Fruit fly (Drosophila melanogaster) whole organism, prepupa: ENCODE measurements around the gene CG5969.

Experiments used
- CG10669 ChIP-seq: fragments of 200-800 bp; sonication (Bioruptor generic); optimal IDR thresholded peaks from 3 replicates; lab custom pipeline; 2018; ENCODE audit warnings: missing biosample characterization, mild to moderate bottlenecking, missing genetic modification characterization, moderate library complexity
- CG11294 ChIP-seq: fragments of 200-800 bp; sonication (Bioruptor generic); IDR thresholded peaks from 2 replicates; pipeline ENCODE4 v1.3.6; 2022; ENCODE audit warnings: missing biosample characterization, missing genetic modification characterization
- CG11762 ChIP-seq: fragments of 200-800 bp; sonication (Bioruptor generic); optimal IDR thresholded peaks from 3 replicates; lab custom pipeline; 2016; ENCODE audit warnings: missing biosample characterization, missing genetic modification characterization; ENCODE audit not compliant: insufficient read depth
- CG15336 ChIP-seq: fragments of 200-800 bp; sonication (Bioruptor generic); IDR thresholded peaks from 2 replicates; pipeline ENCODE4 v1.3.6; 2022; ENCODE audit warnings: missing biosample characterization, missing genetic modification characterization
- CG1621 ChIP-seq: fragments of 200-800 bp; sonication (Bioruptor generic); optimal IDR thresholded peaks from 3 replicates; lab custom pipeline; 2018; ENCODE audit warnings: missing biosample characterization, mild to moderate bottlenecking, missing genetic modification characterization
- CG16779 ChIP-seq: fragments of 200-800 bp; sonication (Bioruptor generic); optimal IDR thresholded peaks from 3 replicates; lab custom pipeline; 2017; ENCODE audit warnings: missing biosample characterization, mild to moderate bottlenecking, missing genetic modification characterization
- CG31627 ChIP-seq: fragments of 200-800 bp; sonication (Bioruptor generic); optimal IDR thresholded peaks from 3 replicates; lab custom pipeline; 2016; ENCODE audit warnings: missing biosample characterization, missing genetic modification characterization
- CG34406 ChIP-seq: fragments of 200-800 bp; sonication (Bioruptor generic); optimal IDR thresholded peaks from 3 replicates; lab custom pipeline; 2016; ENCODE audit warnings: missing biosample characterization, missing genetic modification characterization
- CG4318 ChIP-seq: fragments of 200-800 bp; sonication (Bioruptor generic); optimal IDR thresholded peaks from 3 replicates; lab custom pipeline; 2017; ENCODE audit warnings: missing biosample characterization, mild to moderate bottlenecking, missing genetic modification characterization
- CG6163 ChIP-seq: fragments of 200-800 bp; sonication (Bioruptor generic); IDR thresholded peaks from 3 replicates; pipeline ENCODE4 v1.3.6; 2022; ENCODE audit warnings: missing biosample characterization, missing genetic modification characterization
- CG6276 ChIP-seq: fragments of 200-800 bp; sonication (Bioruptor generic); optimal IDR thresholded peaks from 2 replicates; lab custom pipeline; 2017; ENCODE audit warnings: missing biosample characterization, mild to moderate bottlenecking, missing genetic modification characterization
- CG6808 ChIP-seq: fragments of 200-800 bp; sonication (Bioruptor generic); optimal IDR thresholded peaks from 3 replicates; lab custom pipeline; 2017; ENCODE audit warnings: missing biosample characterization, missing genetic modification characterization, mild to moderate bottlenecking, moderate library complexity, missing genetic modification reagents
- CG7368 ChIP-seq: fragments of 200-800 bp; sonication (Bioruptor generic); optimal IDR thresholded peaks from 3 replicates; lab custom pipeline; 2016; ENCODE audit warnings: missing biosample characterization, missing genetic modification characterization
- CG8119 ChIP-seq: fragments of 200-800 bp; sonication (Bioruptor generic); IDR thresholded peaks from 3 replicates; pipeline ENCODE4 v1.3.6; 2022; ENCODE audit warnings: missing biosample characterization, missing genetic modification characterization
- CG8319 ChIP-seq: fragments of 200-800 bp; sonication (Bioruptor generic); optimal IDR thresholded peaks from 3 replicates; lab custom pipeline; 2016; ENCODE audit warnings: missing biosample characterization, missing genetic modification characterization
- CG8632 ChIP-seq: fragments of 200-800 bp; sonication (Bioruptor generic); optimal IDR thresholded peaks from 3 replicates; lab custom pipeline; 2016; ENCODE audit warnings: missing biosample characterization, missing genetic modification characterization
- CG9139 ChIP-seq: fragments of 200-800 bp; sonication (Bioruptor generic); optimal IDR thresholded peaks from 3 replicates; lab custom pipeline; 2017; ENCODE audit warnings: missing biosample characterization, mild to moderate bottlenecking, missing genetic modification characterization
- Ets96B ChIP-seq: fragments of 200-800 bp; optimal IDR thresholded peaks from 2 replicates; lab custom pipeline; 2019; ENCODE audit warnings: missing biosample characterization, mild to moderate bottlenecking, missing genetic modification characterization, moderate library complexity
- Gug ChIP-seq: fragments of 200-800 bp; sonication (Bioruptor generic); IDR thresholded peaks from 2 replicates; pipeline ENCODE4 v1.3.6; 2022; ENCODE audit warnings: missing biosample characterization, missing genetic modification characterization
- Hr38 ChIP-seq: sonication (Bioruptor generic); optimal IDR thresholded peaks from 2 replicates; lab custom pipeline; 2016; ENCODE audit warnings: missing biosample characterization, missing genetic modification characterization
- Hr39 ChIP-seq: fragments of 200-800 bp; sonication (Bioruptor generic); optimal IDR thresholded peaks from 2 replicates; lab custom pipeline; 2016; ENCODE audit warnings: missing biosample characterization, missing genetic modification characterization
- Hr4 ChIP-seq: fragments of 200-800 bp; sonication (Bioruptor generic); optimal IDR thresholded peaks from 3 replicates; lab custom pipeline; 2016; ENCODE audit warnings: missing biosample characterization, missing genetic modification characterization
- Met ChIP-seq: fragments of 200-800 bp; sonication (Bioruptor generic); optimal IDR thresholded peaks from 3 replicates; lab custom pipeline; 2016; ENCODE audit warnings: missing biosample characterization, missing genetic modification characterization
- OdsH ChIP-seq: fragments of 200-800 bp; sonication (Bioruptor generic); optimal IDR thresholded peaks from 3 replicates; lab custom pipeline; 2016; ENCODE audit warnings: missing biosample characterization, missing genetic modification characterization
- Sox102F ChIP-seq: fragments of 200-800 bp; sonication (Bioruptor generic); optimal IDR thresholded peaks from 2 replicates; lab custom pipeline; 2016; ENCODE audit warnings: missing biosample characterization, mild to moderate bottlenecking, missing genetic modification characterization
- Sox14 ChIP-seq: fragments of 200-800 bp; sonication (Bioruptor generic); optimal IDR thresholded peaks from 3 replicates; lab custom pipeline; 2016; ENCODE audit warnings: missing biosample characterization, missing genetic modification characterization
- Sox15 ChIP-seq: fragments of 200-800 bp; sonication (Bioruptor generic); optimal IDR thresholded peaks from 3 replicates; lab custom pipeline; 2016; ENCODE audit warnings: missing biosample characterization, missing genetic modification characterization
- achi ChIP-seq: fragments of 200-800 bp; sonication (Bioruptor generic); optimal IDR thresholded peaks from 3 replicates; lab custom pipeline; 2016; ENCODE audit warnings: missing biosample characterization, missing genetic modification characterization
- acj6 ChIP-seq: fragments of 200-800 bp; sonication (Bioruptor generic); optimal IDR thresholded peaks from 3 replicates; lab custom pipeline; 2016; ENCODE audit warnings: missing biosample characterization, missing genetic modification characterization
- cyc ChIP-seq: fragments of 200-800 bp; sonication (Bioruptor generic); optimal IDR thresholded peaks from 3 replicates; lab custom pipeline; 2016; ENCODE audit warnings: missing biosample characterization, missing genetic modification characterization
- dac ChIP-seq: fragments of 200-800 bp; sonication (Bioruptor generic); optimal IDR thresholded peaks from 2 replicates; lab custom pipeline; 2017; ENCODE audit warnings: missing biosample characterization, mild to moderate bottlenecking, missing genetic modification characterization
- dsx ChIP-seq: fragments of 200-800 bp; optimal IDR thresholded peaks from 3 replicates; lab custom pipeline; 2019; ENCODE audit warnings: missing biosample characterization, mild to moderate bottlenecking, missing genetic modification characterization, moderate library complexity; ENCODE audit not compliant: poor library complexity, severe bottlenecking
- eg ChIP-seq: fragments of 200-800 bp; sonication (Bioruptor generic); IDR thresholded peaks from 3 replicates; pipeline ENCODE4 v1.3.6; 2022; ENCODE audit warnings: missing biosample characterization, missing genetic modification characterization
- esn ChIP-seq: fragments of 200-800 bp; sonication (Bioruptor generic); optimal IDR thresholded peaks from 2 replicates; lab custom pipeline; 2016; ENCODE audit warnings: missing biosample characterization, mild to moderate bottlenecking, missing genetic modification characterization, moderate library complexity
- fd85E ChIP-seq: fragments of 200-800 bp; sonication (Bioruptor generic); optimal IDR thresholded peaks from 3 replicates; lab custom pipeline; 2016; ENCODE audit warnings: missing biosample characterization, missing genetic modification characterization
- fkh ChIP-seq: fragments of 200-800 bp; sonication (Bioruptor generic); optimal IDR thresholded peaks from 3 replicates; lab custom pipeline; 2017; ENCODE audit warnings: missing biosample characterization, mild to moderate bottlenecking, missing genetic modification characterization, moderate library complexity
- lz ChIP-seq: fragments of 200-800 bp; sonication (Bioruptor generic); optimal IDR thresholded peaks from 3 replicates; lab custom pipeline; 2016; ENCODE audit warnings: missing biosample characterization, missing genetic modification characterization
- net ChIP-seq: fragments of 200-800 bp; sonication (Bioruptor generic); optimal IDR thresholded peaks from 3 replicates; lab custom pipeline; 2016; ENCODE audit warnings: missing biosample characterization, missing genetic modification characterization
- pdm3 ChIP-seq: fragments of 200-800 bp; sonication (Bioruptor generic); optimal IDR thresholded peaks from 3 replicates; lab custom pipeline; 2016; ENCODE audit warnings: missing biosample characterization, missing genetic modification characterization
- salr ChIP-seq, 2 experiments: fragments of 200-800 bp; sonication (Bioruptor generic); optimal IDR thresholded peaks; 3 replicates each; lab custom pipeline; 2016 to 2018; ENCODE audit warnings: missing biosample characterization in 2 of 2, missing genetic modification characterization in 2 of 2, mild to moderate bottlenecking in 1 of 2
- ss ChIP-seq, 2 experiments: fragments of 200-800 bp; sonication (Bioruptor generic); optimal IDR thresholded peaks; 2 replicates in 1 of 2; 3 replicates in 1 of 2; lab custom pipeline; 2017 to 2018; ENCODE audit warnings: mild to moderate bottlenecking in 2 of 2, missing biosample characterization in 2 of 2, missing genetic modification characterization in 2 of 2, moderate library complexity in 1 of 2
- svp ChIP-seq: fragments of 200-800 bp; sonication (Bioruptor generic); peaks from one replicate; lab custom pipeline; 2016; ENCODE audit warnings: missing biosample characterization, missing genetic modification characterization
- topi ChIP-seq: fragments of 200-800 bp; sonication (Bioruptor generic); optimal IDR thresholded peaks from 3 replicates; lab custom pipeline; 2016; ENCODE audit warnings: missing biosample characterization, missing genetic modification characterization
- vri ChIP-seq: fragments of 200-800 bp; sonication (Bioruptor generic); optimal IDR thresholded peaks from 3 replicates; lab custom pipeline; 2016; ENCODE audit warnings: missing biosample characterization, mild to moderate bottlenecking, missing genetic modification characterization

Gene CG5969

DNA sequence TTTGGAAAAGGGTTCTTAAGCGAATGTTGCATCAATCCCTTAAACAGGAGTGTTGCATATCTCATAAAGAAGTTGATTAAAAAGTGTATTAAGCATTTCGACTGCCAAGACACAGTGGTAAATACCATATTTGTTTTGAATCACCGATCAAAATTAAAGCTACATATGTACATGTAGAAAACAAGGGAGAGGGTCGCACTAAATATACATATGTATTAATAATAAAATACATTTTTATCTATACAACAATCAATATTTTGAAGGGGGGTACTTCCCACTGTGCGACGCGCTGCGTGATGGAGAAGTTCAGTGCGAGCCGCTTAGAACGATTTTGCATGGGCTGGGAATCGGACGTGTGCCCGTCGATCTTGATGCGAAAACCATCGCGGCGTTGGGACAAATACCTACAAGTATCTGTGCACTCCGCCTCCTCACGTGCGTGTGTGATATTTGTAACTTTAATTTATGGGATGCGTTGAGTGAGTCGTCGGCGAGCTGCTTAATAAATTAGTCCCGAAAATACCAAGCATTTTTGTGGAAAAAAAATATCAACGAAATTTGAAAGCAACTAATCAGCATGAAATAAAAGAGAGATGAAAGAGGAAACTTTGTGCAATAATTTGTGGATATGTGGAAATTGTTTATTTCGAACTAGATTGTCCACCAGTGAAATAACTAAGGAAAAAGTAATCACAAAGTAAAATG, 28.6 kb upstream of the CG5969 start (continued):
- peak; percentile 92 for TF ChIP-seq eg (GFP tag; lab: Robert Waterston, UW)
- TF ChIP-seq CG7368 (GFP tag; lab: Kevin White, UChicago), result peak; percentile 89
- TF ChIP-seq CG9139 (GFP tag; lab: Kevin White, UChicago), result peak; percentile 76
- TF ChIP-seq Hr4, result peak; percentile 77
- peak; percentile 92 for TF ChIP-seq net (GFP tag; lab: Kevin White, UChicago)
- TF ChIP-seq ss (GFP tag; optimal IDR thresholded peaks at IDR 0.05; lab: Kevin White, UChicago), result peak; percentile 58 to 73
- TF ChIP-seq achi (GFP tag; lab: Kevin White, UChicago), result peak; percentile 92
- peak; percentile 82 for TF ChIP-seq vri (GFP tag; lab: Kevin White, UChicago)
- peak; percentile 91 for TF ChIP-seq CG34406 (GFP tag; lab: Kevin White, UChicago)
- TF ChIP-seq CG8119, result peak; percentile 86
- peak; percentile 91 for TF ChIP-seq topi (GFP tag; lab: Kevin White, UChicago)
- peak; percentile 80 for TF ChIP-seq CG16779 (tag; lab: Kevin White, UChicago)
- TF ChIP-seq CG15336 (GFP tag; lab: Robert Waterston, UW), result peak; percentile 89
- peak; percentile 83 for TF ChIP-seq Sox15 (GFP tag; lab: Kevin White, UChicago)
- peak; percentile 89 for TF ChIP-seq CG8319 (GFP tag; lab: Kevin White, UChicago)
- TF ChIP-seq pdm3, result peak; percentile 82
- no peak for TF ChIP-seq Hr38 (GFP tag; lab: Kevin White, UChicago)
- TF ChIP-seq CG10669, result peak; percentile 85
- TF ChIP-seq CG1621 (tag; lab: Kevin White, UChicago), result peak; percentile 80
- TF ChIP-seq Met (GFP tag; lab: Kevin White, UChicago), result peak; percentile 87
- TF ChIP-seq CG8632 (GFP tag; lab: Kevin White, UChicago), result peak; percentile 93
- TF ChIP-seq Sox14 (GFP tag; lab: Kevin White, UChicago), result peak; percentile 86
- TF ChIP-seq OdsH, result peak; percentile 94
- TF ChIP-seq esn (GFP tag; lab: Kevin White, UChicago), result peak; percentile 93
- TF ChIP-seq Ets96B (tag; lab: Kevin White, UChicago), result peak; percentile 82
- peak; percentile 71 for TF ChIP-seq fd85E
- TF ChIP-seq acj6 (GFP tag; lab: Kevin White, UChicago), result peak; percentile 92
- peak; percentile 93 for TF ChIP-seq Sox102F
- TF ChIP-seq Hr39 (GFP tag; lab: Kevin White, UChicago), result peak; percentile 81
- peak; percentile 80 for TF ChIP-seq dac (GFP tag; lab: Kevin White, UChicago)
- TF ChIP-seq lz, result peak; percentile 84
- peak; percentile 80 for TF ChIP-seq CG11294
- peak; percentile 75 for TF ChIP-seq CG31627 (GFP tag; lab: Kevin White, UChicago)
- peak; percentile 81 for TF ChIP-seq CG4318
- peak; percentile 77 for TF ChIP-seq dsx
- peak; percentile 76 for TF ChIP-seq CG6808
- TF ChIP-seq CG6276, result peak; percentile 86
- peak; percentile 23 for TF ChIP-seq fkh (GFP tag; lab: Kevin White, UChicago)
- peak; percentile 85 for TF ChIP-seq Gug

DNA sequence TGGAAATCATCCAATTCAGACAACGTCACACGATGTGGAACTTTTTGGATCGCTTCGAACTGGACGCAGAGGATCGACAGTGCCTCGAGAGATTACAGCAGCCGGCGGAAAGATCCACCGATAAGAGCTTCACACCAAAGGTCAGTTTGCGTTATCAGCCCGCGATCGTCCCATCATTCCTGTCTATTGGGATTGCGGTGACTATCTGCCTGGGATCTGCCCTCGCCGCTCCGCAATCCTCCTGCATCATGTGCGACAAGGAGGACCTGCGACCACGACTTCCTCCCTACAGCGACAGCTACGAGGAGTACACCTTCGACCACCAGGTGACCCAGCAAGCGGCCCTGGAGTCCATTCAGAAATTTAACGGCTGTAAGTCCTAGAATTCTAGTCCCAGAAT, 27.6 kb upstream of the CG5969 start:
- TF ChIP-seq CG15336 (GFP tag; lab: Robert Waterston, UW) (no peak), CG11762 (GFP tag; lab: Kevin White, UChicago) (no peak), CG6163 (0 out of 3 replicates have a peak, but pooled peaks have one; percentile 22), dac (GFP tag; lab: Kevin White, UChicago) (no peak), achi (GFP tag; lab: Kevin White, UChicago) (no peak), CG8119 (no peak), salr (GFP tag; optimal IDR thresholded peaks at IDR 0.05; lab: Kevin White, UChicago) (no peak), cyc (GFP tag; lab: Kevin White, UChicago) (no peak), Ets96B (tag; lab: Kevin White, UChicago) (no peak), svp (peak; percentile 96), CG34406 (GFP tag; lab: Kevin White, UChicago) (no peak)
